Worm (Caenorhabditis elegans): ENCODE data around the gene alh-1.

Gene alh-1

ce11 chrIII:5080700-5081572, 3.4 kb downstream of the alh-1 start:
- TF ChIP-seq ceh-28 (tag; optimal IDR thresholded peaks at IDR 0.05) (peak; percentile 19), nhr-23 (tag; optimal IDR thresholded peaks at IDR 0.05) (peak; percentile 61), ztf-4 (tag; optimal IDR thresholded peaks at IDR 0.05) (peak; percentile 77), lin-39 (tag; optimal IDR thresholded peaks at IDR 0.05) (peak; percentile 13), fkh-2 (tag; optimal IDR thresholded peaks at IDR 0.05) (no peak), R02D3.7 (tag; optimal IDR thresholded peaks at IDR 0.05) (peak; percentile 60), jun-1 (tag; optimal IDR thresholded peaks at IDR 0.05) (peak; percentile 47), tbx-2 (tag; optimal IDR thresholded peaks at IDR 0.05) (peak; percentile 89), fkh-10 (GFP tag; optimal IDR thresholded peaks at IDR 0.05) (peak; percentile 33), nhr-12 (tag; optimal IDR thresholded peaks at IDR 0.05) (no peak), ceh-82 (tag; optimal IDR thresholded peaks at IDR 0.05) (peak; percentile 81), ama-1 (optimal IDR thresholded peaks at IDR 0.05) (peak; percentile 90), nfya-1 (tag; optimal IDR thresholded peaks at IDR 0.05; ENCODE audit: insufficient read depth) (peak; percentile 69), nhr-25 (tag; optimal IDR thresholded peaks at IDR 0.05) (peak; percentile 42), nhr-67 (tag; optimal IDR thresholded peaks at IDR 0.05) (no peak), lin-15B (tag; optimal IDR thresholded peaks at IDR 0.05) (peak; percentile 45), mdl-1 (tag; optimal IDR thresholded peaks at IDR 0.05) (no peak), nhr-43 (tag; optimal IDR thresholded peaks at IDR 0.05; ENCODE audit: poor library complexity, severe bottlenecking) (peak; percentile 87), hmg-11 (tag; optimal IDR thresholded peaks at IDR 0.05) (peak; percentile 91), nhr-77 (tag; optimal IDR thresholded peaks at IDR 0.05) (peak; percentile 33), unc-39 (tag; optimal IDR thresholded peaks at IDR 0.05) (no peak), pqm-1 (tag; optimal IDR thresholded peaks at IDR 0.05) (peak; percentile 16), pha-4 (tag; optimal IDR thresholded peaks at IDR 0.05) (peak; percentile 49), elt-3 (tag; optimal IDR thresholded peaks at IDR 0.05) (no peak), ceh-9 (tag; optimal IDR thresholded peaks at IDR 0.05) (no peak), snpc-4 (tag; optimal IDR thresholded peaks at IDR 0.05) (peak; percentile 99), ceh-16 (tag; optimal IDR thresholded peaks at IDR 0.05) (no peak), ztf-11 (tag; optimal IDR thresholded peaks at IDR 0.05) (no peak), lsy-12 (tag; optimal IDR thresholded peaks at IDR 0.05) (peak; percentile 88), nhr-11 (tag; optimal IDR thresholded peaks at IDR 0.05) (peak; percentile 32), eor-1 (tag; optimal IDR thresholded peaks at IDR 0.05) (peak in 1 of 2 experiments; percentile 52), elt-2 (tag; optimal IDR thresholded peaks at IDR 0.05) (peak; percentile 65)

DNA sequence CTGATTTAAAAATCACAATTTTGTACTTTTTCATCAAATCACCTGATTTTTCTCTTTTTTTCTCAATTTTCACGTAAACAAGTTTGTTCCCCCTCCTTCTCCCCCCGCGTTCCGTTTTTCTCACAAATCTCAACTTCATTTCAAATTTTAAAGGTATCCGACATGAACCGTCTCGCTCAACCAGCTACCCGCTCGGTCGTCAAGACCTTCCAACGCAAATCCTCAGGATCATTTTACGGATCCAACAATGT, 3.9 kb downstream of the alh-1 start, which contains the start of gene cox-6A:
TSS of gene cox-6A (plus strand) at position 152 of the 251 bp plus-strand sequence.
- TF ChIP-seq R02D3.7 (tag; optimal IDR thresholded peaks at IDR 0.05), result no peak
- no peak for TF ChIP-seq nhr-43 (tag; optimal IDR thresholded peaks at IDR 0.05; ENCODE audit: poor library complexity, severe bottlenecking)
- no peak for TF ChIP-seq unc-62 (GFP tag; optimal IDR thresholded peaks at IDR 0.05)

ce11 chrIII:5083304-5083703, 5.7 kb downstream of the alh-1 start:
- no peak for TF ChIP-seq R02D3.7 (tag; optimal IDR thresholded peaks at IDR 0.05)
- TF ChIP-seq elt-2 (tag; optimal IDR thresholded peaks at IDR 0.05), result peak; percentile 3
- peak; percentile 34 for TF ChIP-seq nhr-43 (tag; optimal IDR thresholded peaks at IDR 0.05; ENCODE audit: poor library complexity, severe bottlenecking)
- peak; percentile 41 for TF ChIP-seq ama-1 (optimal IDR thresholded peaks at IDR 0.05)
- no peak for TF ChIP-seq lin-39 (tag; optimal IDR thresholded peaks at IDR 0.05)
- TF ChIP-seq unc-62 (GFP tag; optimal IDR thresholded peaks at IDR 0.05), result no peak
- no peak for TF ChIP-seq jun-1 (tag; optimal IDR thresholded peaks at IDR 0.05)
- no peak for TF ChIP-seq snpc-4 (tag; optimal IDR thresholded peaks at IDR 0.05)

DNA sequence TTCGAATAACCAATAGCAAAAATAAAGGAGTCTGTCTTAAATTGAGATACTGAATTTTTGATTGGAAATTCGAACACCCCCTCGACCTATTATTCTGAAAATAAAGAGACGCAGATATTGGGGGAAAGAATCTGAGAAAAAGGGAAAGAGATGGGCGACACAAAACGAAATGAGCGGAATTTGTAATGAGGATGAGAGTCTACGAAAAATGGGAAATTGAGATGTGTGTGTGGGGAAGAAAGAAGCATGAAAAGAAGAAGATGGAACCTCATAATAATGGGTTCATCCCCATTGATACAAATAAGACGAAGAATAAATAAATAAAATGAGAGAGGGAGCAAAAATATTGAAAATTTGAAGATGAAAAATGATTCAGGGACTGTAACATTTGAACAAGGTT, 8.0 kb downstream of the alh-1 start, which contains the start of gene cah-1:
TSS of gene cah-1 (minus strand) at position 101 of the 400 bp plus-strand sequence.
- TF ChIP-seq lin-15B (tag; optimal IDR thresholded peaks at IDR 0.05) (peak; percentile 68), aly-2 (tag; optimal IDR thresholded peaks at IDR 0.05) (no peak)

- TF ChIP-seq nhr-43 (tag; optimal IDR thresholded peaks at IDR 0.05; ENCODE audit: poor library complexity, severe bottlenecking) (peak; percentile 67), nhr-23 (tag; optimal IDR thresholded peaks at IDR 0.05) (peak; percentile 27), nhr-76 (tag; optimal IDR thresholded peaks at IDR 0.05) (no peak), snpc-4 (tag; optimal IDR thresholded peaks at IDR 0.05) (no peak), elt-1 (tag; optimal IDR thresholded peaks at IDR 0.05) (no peak), nhr-25 (tag; optimal IDR thresholded peaks at IDR 0.05) (peak; percentile 6), nhr-77 (tag; optimal IDR thresholded peaks at IDR 0.05) (no peak)
Observed at ce11 chrIII:5089489-5089888, 11.9 kb downstream of the alh-1 start.

Measured in whole organism, L3 larva.